Fruit fly (Drosophila melanogaster) whole organism, embryonic: Measurements from ENCODE around the gene tau.

Source experiments
- BEAF-32 ChIP-seq: fragments of 200-800 bp; sonication (Bioruptor generic); optimal IDR thresholded peaks from 3 replicates; lab custom pipeline; 2017; ENCODE audit warnings: missing biosample characterization, missing genetic modification characterization, mild to moderate bottlenecking, moderate library complexity, missing genetic modification reagents
- Bteb2 ChIP-seq: fragments of 200-800 bp; sonication (Bioruptor generic); optimal IDR thresholded peaks from 2 replicates; lab custom pipeline; 2016; ENCODE audit warnings: missing biosample characterization, missing genetic modification characterization
- C15 ChIP-seq: fragments of 200-800 bp; sonication (Bioruptor generic); IDR thresholded peaks from 3 replicates; pipeline ENCODE4 v1.3.6; 2022; ENCODE audit warnings: missing biosample characterization, missing genetic modification characterization
- CG10147 ChIP-seq: fragments of 200-800 bp; sonication (Bioruptor generic); optimal IDR thresholded peaks from 2 replicates; lab custom pipeline; 2019; ENCODE audit warnings: missing biosample characterization, mild to moderate bottlenecking, missing genetic modification characterization, moderate library complexity
- CG1024 ChIP-seq: fragments of 200-800 bp; sonication (Bioruptor generic); IDR thresholded peaks from 2 replicates; pipeline ENCODE4 v1.3.6; 2022; ENCODE audit warnings: missing biosample characterization, missing genetic modification characterization
- CG10462 ChIP-seq: fragments of 200-800 bp; sonication (Bioruptor generic); optimal IDR thresholded peaks from 2 replicates; lab custom pipeline; 2016; ENCODE audit warnings: missing biosample characterization, missing genetic modification characterization
- CG10959 ChIP-seq: fragments of 200-800 bp; sonication (Bioruptor generic); IDR thresholded peaks from 2 replicates; pipeline ENCODE4 v1.3.6; 2022; ENCODE audit warnings: missing biosample characterization, missing genetic modification characterization
- CG11085 ChIP-seq: fragments of 200-800 bp; sonication (Bioruptor generic); IDR thresholded peaks from 2 replicates; pipeline ENCODE4 v1.3.6; 2022; ENCODE audit warnings: missing biosample characterization, missing genetic modification characterization
- CG13287 ChIP-seq: fragments of 200-800 bp; sonication (Bioruptor generic); IDR thresholded peaks from 2 replicates; pipeline ENCODE4 v1.3.6; 2022; ENCODE audit warnings: missing biosample characterization, missing genetic modification characterization; ENCODE audit not compliant: partially characterized antibody
- CG16813 ChIP-seq: fragments of 200-800 bp; sonication (Bioruptor generic); IDR thresholded peaks from 3 replicates; pipeline ENCODE4 v1.3.6; 2022; ENCODE audit warnings: missing biosample characterization, missing genetic modification characterization; ENCODE audit not compliant: partially characterized antibody
- CG33557 ChIP-seq: fragments of 200-800 bp; sonication (Bioruptor generic); optimal IDR thresholded peaks from 2 replicates; lab custom pipeline; 2019; ENCODE audit warnings: missing biosample characterization, mild to moderate bottlenecking, missing genetic modification characterization, moderate library complexity
- CG34422 ChIP-seq: fragments of 200-800 bp; sonication (Bioruptor generic); IDR thresholded peaks from 3 replicates; pipeline ENCODE4 v1.3.6; 2022; ENCODE audit warnings: missing biosample characterization, missing genetic modification characterization
- CG4854 ChIP-seq: fragments of 200-800 bp; sonication (Bioruptor generic); optimal IDR thresholded peaks from 2 replicates; lab custom pipeline; 2016; ENCODE audit warnings: missing biosample characterization, missing genetic modification characterization, inconsistent platforms
- CG6175 ChIP-seq: fragments of 200-800 bp; sonication (Bioruptor generic); IDR thresholded peaks from 3 replicates; pipeline ENCODE4 v1.3.6; 2022; ENCODE audit warnings: missing biosample characterization, missing genetic modification characterization
- CG6654 ChIP-seq: fragments of 200-800 bp; sonication (Bioruptor generic); optimal IDR thresholded peaks from 2 replicates; lab custom pipeline; 2017; ENCODE audit warnings: missing biosample characterization, mild to moderate bottlenecking, missing genetic modification characterization
- CG8089 ChIP-seq: fragments of 200-800 bp; sonication (Bioruptor generic); optimal IDR thresholded peaks from 3 replicates; lab custom pipeline; 2016; ENCODE audit warnings: missing biosample characterization, missing genetic modification characterization
- CG8944 ChIP-seq: fragments of 200-800 bp; sonication (Bioruptor generic); optimal IDR thresholded peaks from 3 replicates; lab custom pipeline; 2016; ENCODE audit warnings: missing biosample characterization, missing genetic modification characterization
- Dip3 ChIP-seq: fragments of 200-800 bp; sonication (Bioruptor generic); optimal IDR thresholded peaks from 3 replicates; lab custom pipeline; 2016; ENCODE audit warnings: missing biosample characterization, missing genetic modification characterization
- H2.0 ChIP-seq: fragments of 200-800 bp; sonication (Bioruptor generic); IDR thresholded peaks from 2 replicates; pipeline ENCODE4 v1.3.6; 2022; ENCODE audit warnings: missing biosample characterization, missing genetic modification characterization
- Hr51 ChIP-seq, 2 experiments: fragments of 200-800 bp; sonication (Bioruptor generic); optimal IDR thresholded peaks; 2 replicates in 1 of 2; 3 replicates in 1 of 2; lab custom pipeline; 2016 to 2018; ENCODE audit warnings: missing biosample characterization in 2 of 2, missing genetic modification characterization in 2 of 2, mild to moderate bottlenecking in 1 of 2, moderate library complexity in 1 of 2
- Nf-YB ChIP-seq: fragments of 200-800 bp; sonication (Bioruptor generic); optimal IDR thresholded peaks from 3 replicates; lab custom pipeline; 2019; ENCODE audit warnings: missing biosample characterization, mild to moderate bottlenecking, missing genetic modification characterization, moderate library complexity
- TFAM ChIP-seq: fragments of 200-800 bp; sonication (Bioruptor generic); optimal IDR thresholded peaks from 2 replicates; lab custom pipeline; 2017; ENCODE audit warnings: missing biosample characterization, missing genetic modification characterization, inconsistent platforms
- Taf1 ChIP-seq: fragments of 200-800 bp; sonication (Bioruptor generic); IDR thresholded peaks from 2 replicates; pipeline ENCODE4 v1.3.6; 2022; ENCODE audit warnings: missing biosample characterization, missing genetic modification characterization
- YL-1 ChIP-seq: fragments of 200-800 bp; sonication (Bioruptor generic); optimal IDR thresholded peaks from 3 replicates; lab custom pipeline; 2017; ENCODE audit warnings: missing biosample characterization, mild to moderate bottlenecking, missing genetic modification characterization
- ash1 ChIP-seq: fragments of 200-800 bp; sonication (Bioruptor generic); optimal IDR thresholded peaks from 2 replicates; lab custom pipeline; 2018; ENCODE audit warnings: missing biosample characterization, mild to moderate bottlenecking, missing genetic modification characterization
- bbx ChIP-seq: fragments of 200-800 bp; sonication (Bioruptor generic); IDR thresholded peaks from 2 replicates; pipeline ENCODE4 v1.3.6; 2022; ENCODE audit warnings: missing biosample characterization, missing genetic modification characterization; ENCODE audit not compliant: partially characterized antibody
- cg ChIP-seq: fragments of 200-800 bp; sonication (Bioruptor generic); optimal IDR thresholded peaks from 3 replicates; lab custom pipeline; 2019; ENCODE audit warnings: missing biosample characterization, mild to moderate bottlenecking, missing genetic modification characterization, moderate library complexity
- disco-r ChIP-seq: fragments of 200-800 bp; sonication (Bioruptor generic); optimal IDR thresholded peaks from 2 replicates; lab custom pipeline; 2016; ENCODE audit warnings: missing biosample characterization, missing genetic modification characterization
- fu2 ChIP-seq: fragments of 200-800 bp; sonication (Bioruptor generic); optimal IDR thresholded peaks from 2 replicates; lab custom pipeline; 2016; ENCODE audit warnings: missing biosample characterization, missing genetic modification characterization
- gce ChIP-seq: fragments of 200-800 bp; sonication (Bioruptor generic); IDR thresholded peaks from 3 replicates; pipeline ENCODE4 v1.3.6; 2022; ENCODE audit warnings: missing biosample characterization, missing genetic modification characterization
- klu ChIP-seq: fragments of 200-800 bp; sonication (Bioruptor generic); IDR thresholded peaks from 2 replicates; pipeline ENCODE4 v1.3.6; 2022; ENCODE audit warnings: missing biosample characterization, missing genetic modification characterization
- kni ChIP-seq: fragments of 200-800 bp; sonication (Bioruptor generic); optimal IDR thresholded peaks from 3 replicates; lab custom pipeline; 2017; ENCODE audit warnings: mild to moderate bottlenecking, missing biosample characterization, missing genetic modification reagents, missing genetic modification characterization
- oc ChIP-seq: fragments of 200-800 bp; sonication (Bioruptor generic); optimal IDR thresholded peaks from 2 replicates; lab custom pipeline; 2018; ENCODE audit warnings: missing biosample characterization, mild to moderate bottlenecking, missing genetic modification characterization, moderate library complexity
- p53 ChIP-seq: fragments of 200-800 bp; sonication (Bioruptor generic); optimal IDR thresholded peaks from 2 replicates; lab custom pipeline; 2016; ENCODE audit warnings: missing biosample characterization, missing genetic modification characterization
- psq ChIP-seq: fragments of 200-800 bp; sonication (Bioruptor generic); optimal IDR thresholded peaks from 2 replicates; lab custom pipeline; 2017; ENCODE audit warnings: missing biosample characterization, missing genetic modification characterization
- row ChIP-seq: fragments of 200-800 bp; sonication (Bioruptor generic); IDR thresholded peaks from 3 replicates; pipeline ENCODE4 v1.3.6; 2022; ENCODE audit warnings: missing biosample characterization, missing genetic modification characterization
- slou ChIP-seq: fragments of 200-800 bp; sonication (Bioruptor generic); optimal IDR thresholded peaks from 3 replicates; lab custom pipeline; 2016; ENCODE audit warnings: missing biosample characterization, missing genetic modification characterization
- tin ChIP-seq: fragments of 200-800 bp; sonication (Bioruptor generic); optimal IDR thresholded peaks from 3 replicates; lab custom pipeline; 2016; ENCODE audit warnings: missing biosample characterization, missing genetic modification characterization
- tio ChIP-seq: fragments of 200-800 bp; sonication (Bioruptor generic); optimal IDR thresholded peaks from 2 replicates; lab custom pipeline; 2017; ENCODE audit warnings: missing biosample characterization, missing genetic modification characterization, inconsistent platforms
- trh ChIP-seq: fragments of 200-800 bp; sonication (Bioruptor generic); optimal IDR thresholded peaks from 2 replicates; lab custom pipeline; 2016; ENCODE audit warnings: missing biosample characterization, missing genetic modification characterization
- vnd ChIP-seq: fragments of 200-800 bp; sonication (Bioruptor generic); IDR thresholded peaks from 3 replicates; pipeline ENCODE4 v1.3.6; 2022; ENCODE audit warnings: missing biosample characterization, missing genetic modification characterization; ENCODE audit not compliant: partially characterized antibody

Gene tau

DNA sequence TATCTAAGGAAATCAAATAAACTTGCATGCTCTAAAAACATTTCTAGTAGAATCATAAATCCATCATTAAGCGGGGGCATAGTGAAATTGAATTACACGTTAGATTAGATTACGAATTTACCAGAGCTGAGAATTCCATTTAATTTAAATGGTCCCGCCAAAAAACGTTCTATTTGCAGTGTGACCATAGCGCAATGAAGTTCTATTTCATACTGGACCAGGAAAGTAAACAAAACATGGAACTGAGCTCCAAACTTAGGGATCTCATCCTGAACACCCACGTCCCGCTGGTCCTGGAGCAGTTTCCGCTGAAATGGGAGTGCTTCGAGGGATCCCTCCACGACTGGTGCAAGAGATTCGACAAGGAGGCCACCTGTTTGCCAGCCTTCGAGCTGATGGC lies 38.2 kb upstream of the tau start, which contains the start of gene HSPBAP1 (continued):
- TF ChIP-seq klu (GFP tag; lab: Robert Waterston, UW) = no peak
- no peak for TF ChIP-seq BEAF-32 (GFP tag; lab: Kevin White, UChicago)
- no peak for TF ChIP-seq fu2 (GFP tag; lab: Kevin White, UChicago)
- no peak for TF ChIP-seq kni
- no peak for TF ChIP-seq vnd (GFP tag; lab: Robert Waterston, UW)
- no peak for TF ChIP-seq CG8944 (GFP tag; lab: Kevin White, UChicago)

DNA sequence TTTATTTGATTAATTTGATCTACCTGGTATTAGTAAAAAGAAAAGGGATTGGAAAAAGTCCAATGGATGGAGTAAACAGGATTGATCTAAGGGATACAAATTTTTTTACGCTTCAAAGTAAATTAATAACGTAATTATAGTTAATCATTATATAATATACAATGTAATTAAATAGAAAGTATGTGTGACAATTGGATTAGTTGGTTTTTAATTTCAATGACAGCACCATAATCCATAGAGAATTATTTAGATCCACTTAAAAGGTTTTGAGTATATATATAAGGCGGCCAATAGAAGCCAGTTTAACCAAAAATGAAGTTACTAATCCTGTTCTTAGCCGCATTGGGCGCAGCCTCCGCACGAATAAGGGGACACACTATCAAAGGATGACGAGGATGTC lies 37.8 kb upstream of the tau start, which contains the start of gene Acp98AB:
Acp98AB (plus strand) TSS at position 301 of the 400 bp plus-strand sequence.
- TF ChIP-seq Dip3 (GFP tag; lab: Kevin White, UChicago) = no peak
- no peak for TF ChIP-seq CG16813 (GFP tag; lab: Robert Waterston, UW)
- no peak for TF ChIP-seq TFAM (GFP tag; lab: Kevin White, UChicago)
- no peak for TF ChIP-seq CG13287 (GFP tag; lab: Robert Waterston, UW)
- no peak for TF ChIP-seq CG8089
- TF ChIP-seq CG6654 (GFP tag; lab: Kevin White, UChicago) = no peak
- TF ChIP-seq slou (GFP tag; lab: Kevin White, UChicago) = no peak
- TF ChIP-seq C15 (GFP tag; lab: Robert Waterston, UW) = no peak

- TF ChIP-seq row (GFP tag; lab: Robert Waterston, UW) (no peak), cg (GFP tag; lab: Kevin White, UChicago) (no peak), CG8089 (no peak), Bteb2 (GFP tag; lab: Kevin White, UChicago) (no peak), Nf-YB (GFP tag; lab: Kevin White, UChicago) (no peak), CG1024 (GFP tag; lab: Robert Waterston, UW) (no peak), ash1 (GFP tag; lab: Kevin White, UChicago) (no peak), Taf1 (no peak), tio (GFP tag; lab: Kevin White, UChicago) (no peak), psq (GFP tag; lab: Kevin White, UChicago) (no peak), CG10959 (no peak), CG10147 (no peak), CG6654 (GFP tag; lab: Kevin White, UChicago) (no peak), CG10462 (GFP tag; lab: Kevin White, UChicago) (no peak), Hr51 (GFP tag; optimal IDR thresholded peaks at IDR 0.05; lab: Kevin White, UChicago) (no peak), p53 (no peak), gce (GFP tag; lab: Robert Waterston, UW) (no peak), CG34422 (GFP tag; lab: Robert Waterston, UW) (no peak)
Measured at dm6 chr3R:27694018-27694417, 37.2 kb upstream of the tau start, which contains the start of gene CG43319. Gene CG43319 (plus strand): TSS chr3R:27694318.

DNA sequence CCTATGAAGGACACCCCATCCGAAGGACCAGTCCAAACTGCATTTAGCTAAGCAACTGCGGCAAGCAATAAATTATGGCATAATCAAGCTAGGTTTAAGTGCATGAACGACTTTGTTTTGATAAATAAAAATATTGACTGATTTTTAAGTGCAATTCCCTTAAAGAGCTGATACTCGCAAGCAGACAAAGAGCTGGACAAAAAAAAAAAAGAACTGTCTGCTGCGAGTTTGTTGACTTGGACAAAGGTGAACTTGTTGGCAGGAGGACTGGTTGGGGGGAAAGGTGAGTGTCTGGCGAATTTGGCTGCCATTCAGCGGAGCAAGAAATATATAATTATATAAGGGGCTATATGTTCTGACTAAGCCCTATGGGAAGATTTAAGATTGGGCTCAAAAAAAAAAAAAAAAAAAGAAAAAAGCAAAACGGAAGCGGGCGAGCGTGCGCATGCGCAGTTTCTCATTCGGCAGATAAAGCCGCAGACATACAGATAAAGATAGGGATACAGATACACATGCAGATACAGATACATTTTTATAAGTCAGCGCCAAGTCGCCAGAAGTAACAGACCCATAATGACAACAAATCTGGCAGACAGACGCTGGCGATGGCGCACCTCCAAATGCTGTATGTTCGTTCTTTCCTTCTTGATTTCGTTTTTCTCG lies 36.0 kb upstream of the tau start:
- no peak for TF ChIP-seq CG4854 (GFP tag; lab: Kevin White, UChicago)
- TF ChIP-seq trh (GFP tag; lab: Kevin White, UChicago) = no peak
- no peak for TF ChIP-seq CG6175
- no peak for TF ChIP-seq YL-1 (GFP tag; lab: Kevin White, UChicago)
- no peak for TF ChIP-seq oc (tag; lab: Kevin White, UChicago)
- no peak for TF ChIP-seq disco-r (GFP tag; lab: Kevin White, UChicago)
- no peak for TF ChIP-seq CG11085 (GFP tag; lab: Robert Waterston, UW)
- TF ChIP-seq CG33557 (GFP tag; lab: Kevin White, UChicago) = no peak
- no peak for TF ChIP-seq bbx (GFP tag; lab: Robert Waterston, UW)
- no peak for TF ChIP-seq H2.0
- TF ChIP-seq tin = no peak
- TF ChIP-seq, all 482 proteins: peak for 0
